Worm (Caenorhabditis elegans) whole organism, L4/young adult: ENCODE data around the gene B0034.1.

Experiments
- W03F9.2 ChIP-seq: fragments of 150-350 bp; optimal IDR thresholded peaks from 2 replicates; lab custom pipeline; 2014; ENCODE audit warnings: missing biosample characterization, missing genetic modification characterization
- dao-5 ChIP-seq: sonication (generic microtip); optimal IDR thresholded peaks from 2 replicates; lab custom pipeline; 2016; ENCODE audit warnings: missing genotype, missing genetic modification characterization, moderate library complexity, missing compliant biosample characterization
- him-1 ChIP-seq: sonication (generic microtip); optimal IDR thresholded peaks from 2 replicates; lab custom pipeline; 2016; ENCODE audit warnings: missing genotype, missing genetic modification reagents, missing genetic modification characterization, missing compliant biosample characterization

B0034.1 gene

DNA sequence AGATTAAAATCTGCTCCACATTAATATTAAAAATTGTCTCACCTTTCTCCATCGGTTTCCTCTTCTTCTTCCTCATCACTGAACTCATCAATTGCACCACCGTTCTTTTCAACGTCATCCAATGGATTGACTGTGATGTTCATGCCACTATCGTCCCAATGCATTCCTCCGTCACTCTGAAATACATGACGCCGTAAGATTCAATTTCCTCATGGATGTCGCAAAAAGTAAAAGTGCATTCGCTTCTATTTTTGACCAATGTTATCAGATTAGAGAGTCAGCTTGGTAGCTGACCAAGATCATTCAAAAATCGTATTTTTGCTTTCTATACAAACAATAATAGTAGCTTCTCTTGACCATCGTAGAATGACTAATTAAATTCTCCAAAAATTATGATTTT lies 21.7 kb upstream of the B0034.1 start:
- no peak for TF ChIP-seq W03F9.2 (tag; lab: Kevin White, UChicago)
- TF ChIP-seq him-1 (tag; lab: Kevin White, UChicago) = no peak
- TF ChIP-seq dao-5 (tag; lab: Kevin White, UChicago) = no peak

DNA sequence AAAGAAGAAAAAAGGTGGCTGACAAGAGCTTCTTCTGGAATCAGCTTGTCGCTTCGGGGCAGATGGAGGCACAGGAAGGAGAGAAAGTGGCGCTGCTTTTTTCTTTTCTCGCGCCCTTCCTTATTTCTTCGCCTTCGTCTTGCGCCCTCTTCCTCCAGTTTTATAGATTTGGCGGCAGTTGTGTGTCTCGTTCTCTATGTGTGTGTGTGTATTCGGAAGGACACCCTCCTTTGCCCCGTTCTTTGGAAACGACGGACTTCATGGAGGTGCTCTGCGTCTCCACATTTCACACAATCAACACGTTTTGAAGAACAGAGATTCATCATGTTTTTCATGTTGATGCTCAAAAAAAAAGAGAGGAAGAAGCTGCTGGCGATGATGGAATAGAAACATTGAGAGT lies 19.5 kb upstream of the B0034.1 start:
- no peak for TF ChIP-seq dao-5 (tag; lab: Kevin White, UChicago)
- TF ChIP-seq W03F9.2 (tag; lab: Kevin White, UChicago) = no peak
- no peak for TF ChIP-seq him-1 (tag; lab: Kevin White, UChicago)

DNA sequence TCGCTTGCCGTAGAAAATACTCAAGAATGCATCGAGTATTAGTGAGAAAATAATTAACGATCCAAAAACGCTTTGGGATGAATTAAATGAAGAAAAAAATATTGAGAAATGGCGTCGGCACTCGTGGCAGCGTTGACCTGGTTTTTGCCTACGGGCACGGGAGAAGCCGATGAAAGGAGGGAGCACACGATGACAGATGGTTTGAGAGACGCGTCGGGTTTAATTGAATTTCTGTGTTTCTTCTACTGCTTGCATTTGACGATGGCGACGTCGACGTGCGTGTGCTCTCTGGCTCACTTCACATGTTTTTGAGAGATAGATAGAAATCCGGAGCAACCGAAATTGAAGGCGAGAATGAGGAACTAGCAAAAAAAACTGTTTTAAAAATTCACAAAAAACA lies 17.5 kb upstream of the B0034.1 start:
- TF ChIP-seq W03F9.2 (tag; lab: Kevin White, UChicago) (no peak), him-1 (tag; lab: Kevin White, UChicago) (no peak), dao-5 (tag; lab: Kevin White, UChicago) (no peak)

DNA sequence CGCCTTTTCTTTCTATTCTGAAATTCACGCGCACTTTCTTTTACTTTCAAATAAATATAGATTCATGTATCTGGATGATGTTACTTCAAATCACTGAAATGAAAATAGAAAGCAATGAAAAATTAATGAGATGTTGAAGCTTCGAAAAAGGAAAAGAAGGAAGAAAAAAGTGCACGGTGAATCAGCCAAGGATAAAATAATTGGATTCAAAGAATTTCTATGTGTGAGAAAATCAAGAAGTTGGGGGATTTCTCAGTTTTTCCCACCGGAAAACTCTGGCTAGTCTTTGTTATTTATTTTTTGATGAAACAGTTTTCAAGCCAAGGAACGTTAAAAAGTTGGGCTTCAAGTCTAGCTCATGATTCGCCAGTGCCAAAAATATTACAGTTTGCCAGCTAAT lies 16.4 kb upstream of the B0034.1 start:
- no peak for TF ChIP-seq dao-5 (tag; lab: Kevin White, UChicago)
- TF ChIP-seq him-1 (tag; lab: Kevin White, UChicago) = no peak
- TF ChIP-seq W03F9.2 (tag; lab: Kevin White, UChicago) = no peak

DNA sequence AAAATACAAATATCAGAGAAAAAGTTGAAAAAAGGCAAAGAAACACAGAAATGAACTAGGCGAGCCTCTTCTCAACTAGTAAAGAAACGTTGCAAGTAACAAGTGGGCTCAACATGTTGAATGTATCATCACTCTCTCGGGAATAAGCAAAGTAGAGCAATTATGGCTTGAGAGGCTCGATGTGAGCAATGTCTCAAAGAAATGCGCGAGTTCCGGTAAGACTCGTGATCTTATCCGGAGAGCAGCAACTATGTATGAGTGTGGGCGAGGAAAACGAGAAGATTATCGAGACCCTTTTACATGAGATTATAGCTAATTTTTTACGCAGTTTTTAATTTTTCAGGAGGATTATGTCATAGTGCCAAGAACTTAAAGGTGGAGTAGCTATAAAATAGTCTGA lies 15.9 kb upstream of the B0034.1 start:
- no peak for TF ChIP-seq dao-5 (tag; lab: Kevin White, UChicago)

DNA sequence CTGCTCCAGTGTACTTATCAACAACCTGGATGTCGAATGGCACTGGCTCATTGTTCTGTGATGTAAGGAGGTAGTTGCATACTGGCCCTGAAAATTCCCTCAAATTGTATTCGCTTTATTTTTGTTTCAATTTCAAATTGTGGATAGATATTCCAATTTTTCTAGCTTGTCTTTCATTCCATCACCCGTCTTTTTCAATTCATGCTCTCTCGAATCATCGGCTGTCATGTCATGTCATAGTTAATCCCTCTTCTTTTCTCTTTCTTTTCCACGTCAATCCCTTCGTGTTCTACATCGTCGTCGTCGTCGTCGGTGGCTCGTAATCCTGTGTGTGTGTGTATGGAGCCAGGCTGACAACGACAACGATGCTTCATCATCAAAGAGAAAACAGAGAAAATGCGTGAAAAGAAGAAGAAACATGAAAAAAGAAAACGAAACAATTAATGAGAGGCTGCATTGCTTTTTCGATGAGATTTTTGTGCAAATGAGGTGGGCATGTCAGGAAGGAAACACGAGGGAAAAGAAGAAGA lies 12.4 kb upstream of the B0034.1 start:
- TF ChIP-seq him-1 (tag; lab: Kevin White, UChicago) = peak; percentile 6
- no peak for TF ChIP-seq W03F9.2 (tag; lab: Kevin White, UChicago)
- no peak for TF ChIP-seq dao-5 (tag; lab: Kevin White, UChicago)

DNA sequence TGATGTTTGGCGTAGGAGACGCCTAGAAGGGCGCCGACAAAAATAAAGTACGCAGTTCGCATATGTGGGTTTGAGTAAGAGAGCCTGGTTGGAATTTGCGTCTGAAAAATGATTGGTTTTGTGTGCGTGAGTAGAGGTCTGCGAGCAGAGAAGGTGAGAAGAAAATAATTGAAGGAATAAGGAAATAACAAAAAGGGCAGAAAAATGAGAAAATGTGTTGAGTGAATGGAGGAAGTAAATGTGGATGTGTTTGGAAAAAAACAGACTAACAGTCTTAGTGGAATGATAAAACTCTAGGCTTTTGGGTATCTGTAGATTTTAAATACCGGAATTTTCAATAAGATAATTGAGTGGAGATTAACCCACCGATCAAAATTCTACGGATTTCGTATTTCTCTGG lies 11.6 kb upstream of the B0034.1 start, which contains the start of gene casy-1:
Gene casy-1 (minus strand): TSS at position 101 of the 400 bp plus-strand sequence.
- TF ChIP-seq W03F9.2 (tag; lab: Kevin White, UChicago) (no peak), dao-5 (tag; lab: Kevin White, UChicago) (no peak), him-1 (tag; lab: Kevin White, UChicago) (no peak)

DNA sequence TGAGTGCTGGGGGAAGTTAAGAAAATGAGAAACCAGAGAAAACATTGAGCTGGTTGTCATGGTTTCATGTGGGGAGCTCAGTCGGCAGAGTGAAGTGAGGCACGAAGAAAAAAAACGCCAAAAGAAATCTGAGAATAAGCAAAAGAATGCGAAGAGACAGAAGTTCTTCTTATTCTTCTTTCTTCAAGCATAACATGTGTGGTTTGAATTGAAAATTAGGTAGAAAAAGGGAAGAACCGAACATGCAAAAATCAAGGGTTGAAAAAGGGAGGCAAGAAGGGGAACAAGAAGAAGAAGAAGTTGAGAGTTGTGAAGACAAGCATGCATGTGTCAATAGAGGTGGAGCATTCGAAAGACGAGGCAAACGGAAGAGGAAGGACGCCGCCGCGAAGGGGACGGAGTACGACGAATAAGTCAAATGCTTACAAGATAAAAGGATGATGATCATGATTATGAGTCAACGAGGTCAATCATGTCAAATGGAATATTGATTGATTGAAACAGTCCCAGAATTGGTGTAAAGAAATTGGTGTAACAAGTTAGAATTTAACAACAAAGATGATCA lies 10.3 kb upstream of the B0034.1 start:
- TF ChIP-seq him-1 (tag; lab: Kevin White, UChicago) (no peak), W03F9.2 (tag; lab: Kevin White, UChicago) (no peak), dao-5 (tag; lab: Kevin White, UChicago) (no peak)

DNA sequence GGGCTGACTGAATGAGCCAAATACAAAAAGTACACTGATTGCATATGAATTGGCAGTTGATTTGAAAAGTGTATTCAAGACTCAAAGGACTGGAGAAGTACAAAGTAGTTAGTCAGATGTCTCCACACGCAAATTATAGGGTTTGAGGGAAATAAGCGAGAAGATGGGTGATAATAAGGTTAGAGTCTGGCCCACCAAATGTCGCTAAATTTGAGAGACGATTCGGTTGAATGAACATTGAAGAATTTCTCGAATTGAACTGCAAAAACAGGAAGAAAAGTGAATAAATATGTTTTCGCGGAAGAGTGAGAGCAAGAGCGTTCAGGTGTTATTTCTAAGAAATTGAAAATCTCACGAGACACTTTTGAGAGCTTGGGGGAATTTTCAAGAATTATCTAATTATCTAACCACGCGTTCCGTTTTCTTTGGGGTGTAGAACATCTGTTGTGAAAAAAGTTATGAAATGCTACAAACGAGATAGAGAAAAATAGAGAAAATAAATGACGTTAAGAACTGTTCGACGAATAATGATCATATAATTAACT lies 8.5 kb upstream of the B0034.1 start:
- TF ChIP-seq dao-5 (tag; lab: Kevin White, UChicago) (no peak), W03F9.2 (tag; lab: Kevin White, UChicago) (no peak), him-1 (tag; lab: Kevin White, UChicago) (no peak)

DNA sequence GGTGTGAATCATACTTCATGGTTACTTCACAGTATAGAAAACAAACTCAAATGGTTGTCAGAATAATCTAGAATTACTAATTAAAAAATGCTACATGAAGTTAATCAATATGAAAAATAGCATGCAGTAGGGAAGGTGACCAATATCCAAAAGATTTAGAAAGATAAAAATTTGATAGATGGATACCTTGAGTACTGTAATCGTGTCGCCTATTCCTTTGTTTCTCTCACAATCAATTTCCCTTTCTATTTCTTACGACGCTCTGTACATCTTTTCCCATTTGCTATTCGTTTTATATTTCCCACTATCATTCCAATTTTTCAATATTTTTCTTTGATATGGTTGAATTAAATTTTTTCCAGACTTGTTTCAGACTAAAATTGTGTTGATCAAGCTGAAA lies 6.8 kb upstream of the B0034.1 start, which contains the start of gene B0034.7:
Gene B0034.7 (plus strand): TSS at position 301 of the 400 bp plus-strand sequence.
- TF ChIP-seq W03F9.2 (tag; lab: Kevin White, UChicago) = no peak
- no peak for TF ChIP-seq dao-5 (tag; lab: Kevin White, UChicago)
- no peak for TF ChIP-seq him-1 (tag; lab: Kevin White, UChicago)

DNA sequence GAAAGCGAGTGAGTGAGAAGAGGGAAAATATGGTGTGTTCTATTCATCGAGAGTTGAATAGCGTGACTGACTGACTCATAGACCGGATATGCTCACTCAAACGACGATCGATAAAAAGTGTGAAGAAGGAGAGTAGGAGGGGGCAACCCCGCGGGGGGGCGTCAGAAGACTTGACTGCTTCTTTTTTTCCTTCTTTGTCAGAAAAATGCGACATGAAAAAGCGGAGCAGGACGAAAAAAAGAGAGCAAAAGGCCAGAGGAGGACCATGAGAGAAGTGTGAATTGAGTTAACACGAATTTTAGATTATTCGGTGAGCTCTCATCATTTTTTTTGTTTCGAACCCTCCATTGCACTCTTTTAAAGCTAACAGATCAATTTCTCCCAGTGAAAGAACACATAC lies 5.8 kb upstream of the B0034.1 start:
- TF ChIP-seq dao-5 (tag; lab: Kevin White, UChicago) = no peak
- TF ChIP-seq W03F9.2 (tag; lab: Kevin White, UChicago) = no peak

DNA sequence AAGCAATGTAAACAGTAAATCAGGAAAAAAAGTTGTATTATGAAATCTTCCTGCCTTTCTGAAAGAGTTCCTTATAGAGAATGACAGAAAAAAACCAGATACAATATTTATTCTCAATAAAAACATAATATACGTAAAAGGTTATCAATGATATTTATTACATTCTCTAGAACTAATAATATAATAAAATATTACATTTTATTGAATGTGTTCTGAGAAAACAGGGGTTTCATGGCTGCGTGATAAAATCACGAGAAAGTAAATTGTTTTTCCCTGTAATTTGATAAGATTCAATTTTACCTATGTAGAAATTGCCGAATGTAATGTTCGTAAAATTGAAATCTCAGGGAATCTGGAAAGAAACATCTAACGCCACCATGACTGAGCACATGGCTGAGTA lies 3.2 kb upstream of the B0034.1 start:
- TF ChIP-seq him-1 (tag; lab: Kevin White, UChicago) = no peak
- TF ChIP-seq dao-5 (tag; lab: Kevin White, UChicago) = no peak
- TF ChIP-seq W03F9.2 (tag; lab: Kevin White, UChicago) = no peak

DNA sequence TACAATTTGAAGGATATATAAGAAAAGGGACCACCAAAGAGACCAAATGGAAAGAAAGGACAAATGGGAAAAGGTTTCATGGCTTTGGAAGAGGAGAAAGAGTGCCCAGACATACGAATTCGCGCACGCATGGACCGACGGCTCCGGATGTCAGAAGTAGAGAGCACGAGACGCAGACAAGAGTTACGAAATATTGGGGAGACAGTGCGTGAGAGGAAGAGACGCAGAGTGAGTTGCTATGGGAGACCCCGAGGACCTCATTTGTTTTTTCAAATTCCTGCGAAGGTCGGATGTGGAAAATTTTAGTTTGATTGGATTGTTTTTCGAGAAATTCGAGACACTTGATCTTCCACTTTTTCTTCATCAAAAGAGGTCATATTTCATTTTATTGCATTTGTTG lies 1.5 kb upstream of the B0034.1 start:
- TF ChIP-seq him-1 (tag; lab: Kevin White, UChicago) (peak; percentile 18), W03F9.2 (tag; lab: Kevin White, UChicago) (no peak)

DNA sequence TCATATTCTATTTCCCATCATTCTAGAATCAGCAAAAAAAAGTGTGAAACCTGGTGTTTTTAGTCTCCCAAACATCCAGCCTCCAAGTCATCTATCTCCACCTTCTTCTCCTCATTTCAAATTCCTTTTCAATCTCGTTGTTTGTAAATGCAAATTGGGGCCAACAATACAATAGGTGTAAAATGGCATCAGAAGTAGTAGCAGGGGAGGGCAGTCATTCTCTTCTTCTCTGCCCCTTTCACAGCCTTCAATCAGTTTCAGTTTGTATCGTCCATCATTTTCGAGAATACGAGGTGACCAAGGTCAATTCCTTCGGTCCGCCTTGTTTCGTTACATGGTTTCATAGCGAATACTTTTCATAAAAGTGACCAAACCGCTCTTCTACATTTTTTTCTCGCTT lies 1.2 kb downstream of the B0034.1 start, which contains the start of gene B0034.4:
Gene B0034.4 (minus strand): TSS at position 229 of the 400 bp plus-strand sequence.
- no peak for TF ChIP-seq him-1 (tag; lab: Kevin White, UChicago)
- TF ChIP-seq W03F9.2 (tag; lab: Kevin White, UChicago) = no peak
- TF ChIP-seq dao-5 (tag; lab: Kevin White, UChicago) = no peak
